Worm (Caenorhabditis elegans) whole organism, L4 larva: ENCODE data around the gene msp-50.

ENCODE experiments used
- F49E8.2 ChIP-seq: sonication (generic microtip); optimal IDR thresholded peaks from 2 replicates; lab custom pipeline; 2016; ENCODE audit warnings: missing compliant biosample characterization, mild to moderate bottlenecking, missing genetic modification characterization, borderline replicate concordance
- Y105C5A.15 ChIP-seq: fragments of 200-800 bp; sonication (Bioruptor generic); IDR thresholded peaks from 2 replicates; pipeline ENCODE4 v1.3.6; 2022; ENCODE audit warnings: missing genetic modification characterization, missing compliant biosample characterization
- ZK546.5 ChIP-seq, 2 experiments: sonication (generic microtip); optimal IDR thresholded peaks; 2 replicates each; lab custom pipeline; 2017; ENCODE audit warnings: missing biosample characterization in 2 of 2, missing genetic modification characterization in 2 of 2
- aha-1 ChIP-seq: fragments of 150-350 bp; peaks from one replicate; lab custom pipeline; 2014; ENCODE audit warnings: missing biosample characterization, missing genetic modification characterization
- ama-1 ChIP-seq: fragments of 150-350 bp; optimal IDR thresholded peaks from 2 replicates; lab custom pipeline; 2014; ENCODE audit warnings: inconsistent platforms, mixed read lengths
- ces-1 ChIP-seq: fragments of 150-350 bp; sonication (generic microtip); optimal IDR thresholded peaks from 4 replicates; lab custom pipeline; 2014; ENCODE audit warnings: missing biosample characterization, missing genetic modification reagents, missing genetic modification characterization
- daf-16 ChIP-seq, 3 experiments: sonication (generic microtip); optimal IDR thresholded peaks; 2 replicates each; lab custom pipeline; 2016 to 2017; ENCODE audit warnings: missing genetic modification characterization in 3 of 3, missing genetic modification reagents in 3 of 3, mild to moderate bottlenecking in 2 of 3, missing compliant biosample characterization in 2 of 3, missing biosample characterization in 1 of 3, moderate library complexity in 1 of 3
- daf-19 ChIP-seq: fragments of 200-800 bp; sonication (Bioruptor generic); conservative IDR thresholded peaks from 2 replicates; pipeline ENCODE4 v1.3.6; 2022; ENCODE audit warnings: missing genetic modification characterization, missing compliant biosample characterization
- daf-8 ChIP-seq: fragments of 200-800 bp; sonication (Bioruptor generic); IDR thresholded peaks from 2 replicates; pipeline ENCODE4 v1.3.6; 2022; ENCODE audit warnings: missing genetic modification characterization, missing compliant biosample characterization
- dmd-6 ChIP-seq: fragments of 200-800 bp; sonication (Bioruptor generic); IDR thresholded peaks from 2 replicates; pipeline ENCODE4 v1.3.6; 2022; ENCODE audit warnings: missing genetic modification reagents, missing genetic modification characterization, missing compliant biosample characterization
- dmd-8 ChIP-seq: fragments of 200-800 bp; sonication (Bioruptor generic); IDR thresholded peaks from 2 replicates; pipeline ENCODE4 v1.3.6; 2022; ENCODE audit warnings: missing genetic modification characterization, missing compliant biosample characterization
- dve-1 ChIP-seq: sonication (generic microtip); optimal IDR thresholded peaks from 2 replicates; lab custom pipeline; 2017; ENCODE audit warnings: antibody characterized with exemption, mild to moderate bottlenecking, missing genetic modification characterization, missing compliant biosample characterization; ENCODE audit not compliant: insufficient read depth
- egl-43 ChIP-seq: fragments of 200-800 bp; sonication (Bioruptor generic); IDR thresholded peaks from 2 replicates; pipeline ENCODE4 v1.3.6; 2022; ENCODE audit warnings: missing genetic modification reagents, missing genetic modification characterization, missing compliant biosample characterization
- hlh-11 ChIP-seq: fragments of 200-800 bp; sonication (Bioruptor generic); optimal IDR thresholded peaks from 2 replicates; lab custom pipeline; 2018; ENCODE audit warnings: mild to moderate bottlenecking, missing genetic modification characterization, missing compliant biosample characterization
- hlh-30 ChIP-seq: sonication (generic microtip); optimal IDR thresholded peaks from 2 replicates; lab custom pipeline; 2017; ENCODE audit warnings: antibody characterized with exemption, mild to moderate bottlenecking, missing genetic modification characterization, missing compliant biosample characterization; ENCODE audit not compliant: insufficient read depth
- lim-7 ChIP-seq: fragments of 200-800 bp; sonication (Bioruptor generic); IDR thresholded peaks from 2 replicates; pipeline ENCODE4 v1.3.6; 2022; ENCODE audit warnings: missing genetic modification characterization, missing compliant biosample characterization
- mdl-1 ChIP-seq, 2 experiments: fragments of 150-350 bp in 1 of 2; sonication (generic microtip) in 1 of 2; optimal IDR thresholded peaks; 2 replicates each; lab custom pipeline; 2014 to 2017; ENCODE audit warnings: missing biosample characterization in 2 of 2, missing genetic modification characterization in 2 of 2
- mes-2 ChIP-seq: sonication (generic microtip); optimal IDR thresholded peaks from 2 replicates; lab custom pipeline; 2016; ENCODE audit warnings: missing genotype, mild to moderate bottlenecking, missing genetic modification characterization, missing compliant biosample characterization; ENCODE audit not compliant: poor library complexity, severe bottlenecking
- mxl-3 ChIP-seq: fragments of 200-800 bp; sonication (Bioruptor generic); optimal IDR thresholded peaks from 2 replicates; lab custom pipeline; 2018; ENCODE audit warnings: mild to moderate bottlenecking, missing genetic modification characterization, missing compliant biosample characterization
- nhr-10 ChIP-seq: fragments of 150-350 bp; optimal IDR thresholded peaks from 2 replicates; lab custom pipeline; 2014; ENCODE audit warnings: missing biosample characterization, missing genetic modification characterization
- nhr-102 ChIP-seq: sonication (generic microtip); optimal IDR thresholded peaks from 2 replicates; lab custom pipeline; 2016; ENCODE audit warnings: mild to moderate bottlenecking, missing genetic modification characterization, moderate library complexity, missing compliant biosample characterization
- nhr-28 ChIP-seq: fragments of 150-350 bp; optimal IDR thresholded peaks from 2 replicates; lab custom pipeline; 2014; ENCODE audit warnings: missing biosample characterization, missing genetic modification characterization
- nhr-48 ChIP-seq: sonication (generic microtip); optimal IDR thresholded peaks from 2 replicates; lab custom pipeline; 2016; ENCODE audit warnings: mild to moderate bottlenecking, missing genetic modification characterization, missing compliant biosample characterization
- nhr-77 ChIP-seq: fragments of 150-350 bp; optimal IDR thresholded peaks from 2 replicates; lab custom pipeline; 2014; ENCODE audit warnings: missing biosample characterization, missing genetic modification characterization
- pha-4 ChIP-seq, 2 experiments: fragments of 150-350 bp in 1 of 2; fragments of 200-800 bp in 1 of 2; sonication (Bioruptor generic) in 1 of 2; IDR thresholded peaks in 1 of 2; optimal IDR thresholded peaks in 1 of 2; 2 replicates each; pipeline versions ENCODE4 v1.3.6 to Lab custom; 2014 to 2022; ENCODE audit warnings: missing genetic modification characterization in 2 of 2, missing genetic modification reagents in 2 of 2, missing biosample characterization in 1 of 2, missing compliant biosample characterization in 1 of 2
- php-3 ChIP-seq: fragments of 200-800 bp; sonication (Bioruptor generic); IDR thresholded peaks from 2 replicates; pipeline ENCODE4 v1.3.6; 2022; ENCODE audit warnings: missing genetic modification reagents, missing genetic modification characterization, missing compliant biosample characterization
- pqm-1 ChIP-seq: sonication (generic microtip); optimal IDR thresholded peaks from 2 replicates; lab custom pipeline; 2017; ENCODE audit warnings: missing biosample characterization, missing genetic modification characterization
- sdz-12 ChIP-seq: fragments of 200-800 bp; sonication (Bioruptor generic); optimal IDR thresholded peaks from 2 replicates; lab custom pipeline; 2018; ENCODE audit warnings: mild to moderate bottlenecking, missing genetic modification characterization, missing compliant biosample characterization
- set-16 ChIP-seq: fragments of 200-800 bp; sonication (Bioruptor generic); IDR thresholded peaks from 2 replicates; pipeline ENCODE4 v1.3.6; 2022; ENCODE audit warnings: missing genetic modification reagents, missing genetic modification characterization, missing compliant biosample characterization
- snpc-4 ChIP-seq: fragments of 150-350 bp; optimal IDR thresholded peaks from 2 replicates; lab custom pipeline; 2014; ENCODE audit warnings: missing biosample characterization, missing genetic modification characterization
- tra-1 ChIP-seq: fragments of 200-800 bp; sonication (Bioruptor generic); IDR thresholded peaks from 2 replicates; pipeline ENCODE4 v1.3.6; 2022; ENCODE audit warnings: missing genetic modification reagents, missing genetic modification characterization, missing compliant biosample characterization
- unc-39 ChIP-seq: sonication (generic microtip); optimal IDR thresholded peaks from 2 replicates; lab custom pipeline; 2017; ENCODE audit warnings: missing biosample characterization, missing genetic modification characterization
- unc-62 ChIP-seq, 3 experiments: fragments of 150-350 bp in 1 of 3; sonication (generic microtip); optimal IDR thresholded peaks in 2 of 3; peaks in 1 of 3; 1 replicate in 1 of 3; 2 replicates in 2 of 3; lab custom pipeline; 2014 to 2017; ENCODE audit warnings: missing biosample characterization in 3 of 3, missing genetic modification characterization in 3 of 3, missing genetic modification reagents in 3 of 3, missing genotype in 1 of 3
- zip-11 ChIP-seq: fragments of 200-800 bp; sonication (Bioruptor generic); IDR thresholded peaks from 2 replicates; pipeline ENCODE4 v1.3.6; 2022; ENCODE audit warnings: missing genetic modification characterization, missing compliant biosample characterization
- zip-2 ChIP-seq: fragments of 150-350 bp; optimal IDR thresholded peaks from 2 replicates; lab custom pipeline; 2014; ENCODE audit warnings: missing biosample characterization, missing genetic modification characterization

The msp-50 gene

DNA sequence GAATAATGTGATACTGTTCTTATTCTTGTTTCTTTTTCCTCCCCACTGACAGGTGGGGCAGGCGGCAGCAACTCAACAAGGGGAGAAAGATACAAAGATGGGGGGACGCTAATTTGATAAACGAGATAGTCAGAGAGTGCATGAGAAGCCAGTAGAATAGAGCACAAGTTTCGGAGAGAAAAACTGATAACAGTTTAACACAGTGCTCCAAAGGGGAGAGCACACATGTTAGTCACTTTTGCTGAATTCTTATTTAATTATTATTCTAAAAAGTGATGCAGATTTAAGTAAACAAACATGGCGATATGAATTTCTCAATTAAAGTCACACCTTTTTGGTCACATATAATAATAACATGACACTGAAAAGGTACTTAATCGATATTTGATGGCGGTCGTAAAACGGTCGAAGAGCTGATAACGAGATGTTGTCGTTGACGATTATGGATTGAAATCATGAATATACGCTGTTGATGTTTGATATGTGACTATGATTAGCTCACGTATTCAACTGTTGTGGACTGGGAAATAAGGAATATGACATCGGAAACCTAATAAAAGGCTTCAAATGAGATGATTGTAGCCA lies 13.6 kb upstream of the msp-50 start:
- peak in 1 of 2 experiments; percentile 62 for TF ChIP-seq daf-16 (GFP tag; optimal IDR thresholded peaks at IDR 0.05; lab: Kevin White, UChicago)
- TF ChIP-seq daf-16 (tag; optimal IDR thresholded peaks at IDR 0.05; lab: Kevin White, UChicago), result peak; percentile 94
- peak; percentile 78 for TF ChIP-seq hlh-11
- peak; percentile 39 for TF ChIP-seq nhr-10
- TF ChIP-seq hlh-30, result peak; percentile 35
- TF ChIP-seq F49E8.2, result no peak
- TF ChIP-seq nhr-77 (tag; lab: Kevin White, UChicago), result peak; percentile 57
- peak; percentile 35; the same call in 1 of the 2 replicates for TF ChIP-seq tra-1 (GFP tag; lab: Robert Waterston, UW)
- peak; percentile 43 for TF ChIP-seq nhr-48 (tag; lab: Kevin White, UChicago)
- peak; percentile 100 for TF ChIP-seq php-3 (GFP tag; lab: Robert Waterston, UW)
- TF ChIP-seq ZK546.5 (tag; optimal IDR thresholded peaks at IDR 0.05; lab: Kevin White, UChicago), result no peak
- no peak for TF ChIP-seq ama-1 (lab: Kevin White, UChicago)
- peak in 1 of 2 experiments; percentile 1 for TF ChIP-seq unc-62 (GFP tag; optimal IDR thresholded peaks at IDR 0.05 in 1 of 2; lab: Kevin White, UChicago)
- TF ChIP-seq unc-62 (tag; optimal IDR thresholded peaks at IDR 0.05; lab: Kevin White, UChicago), result no peak
- TF ChIP-seq pha-4 (GFP tag; IDR thresholded peaks at IDR 0.05; lab: Robert Waterston, UW), result peak; percentile 43; the same call in 1 of the 2 replicates
- no peak for TF ChIP-seq pha-4 (tag; optimal IDR thresholded peaks at IDR 0.05; lab: Kevin White, UChicago)
- TF ChIP-seq mes-2 (tag; lab: Kevin White, UChicago), result peak; percentile 14
- peak; percentile 49 for TF ChIP-seq nhr-102 (tag; lab: Kevin White, UChicago)
- TF ChIP-seq mdl-1 (tag; optimal IDR thresholded peaks at IDR 0.05; lab: Kevin White, UChicago), result peak in 1 of 2 experiments; percentile 39
- peak; percentile 89 for TF ChIP-seq pqm-1 (tag; lab: Kevin White, UChicago)
- TF ChIP-seq set-16 (GFP tag; lab: Robert Waterston, UW), result no peak
- peak; percentile 76 for TF ChIP-seq dve-1 (tag; lab: Kevin White, UChicago)
- TF ChIP-seq daf-8 (GFP tag; lab: Robert Waterston, UW), result no peak
- TF ChIP-seq snpc-4 (tag; lab: Kevin White, UChicago), result no peak
- TF ChIP-seq dmd-6 (GFP tag; lab: Robert Waterston, UW), result peak; percentile 68
- peak; percentile 79 for TF ChIP-seq nhr-28 (tag; lab: Kevin White, UChicago)
- TF ChIP-seq daf-19 (GFP tag; lab: Robert Waterston, UW), result no peak
- TF ChIP-seq, all 104 proteins: peak for 17

DNA sequence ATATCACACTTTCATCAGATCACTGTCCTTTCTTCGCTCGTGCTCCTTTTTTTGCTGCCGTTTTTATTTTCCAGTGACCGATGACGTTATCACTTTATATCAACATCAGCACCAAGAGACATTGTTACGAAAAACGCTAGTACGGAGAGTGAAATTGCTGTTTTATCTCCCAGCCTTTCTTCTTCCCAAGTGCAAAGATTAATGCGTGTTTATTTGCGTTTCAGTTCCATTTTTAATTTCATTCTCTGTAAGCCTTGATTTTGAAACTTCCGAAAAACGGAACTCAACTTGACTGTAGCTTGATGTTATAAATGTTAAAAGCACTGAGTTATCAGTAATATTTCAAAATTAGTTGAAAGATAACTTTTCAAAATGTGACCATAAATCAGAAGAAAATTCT lies 12.7 kb upstream of the msp-50 start:
- TF ChIP-seq aha-1 (tag; lab: Kevin White, UChicago) (peak; percentile 70), hlh-11 (peak; percentile 62), egl-43 (GFP tag; lab: Robert Waterston, UW) (no peak), pqm-1 (tag; lab: Kevin White, UChicago) (peak; percentile 51), Y105C5A.15 (GFP tag; lab: Robert Waterston, UW) (no peak), php-3 (GFP tag; lab: Robert Waterston, UW) (peak; percentile 73), dve-1 (tag; lab: Kevin White, UChicago) (peak; percentile 42), dmd-8 (GFP tag; lab: Robert Waterston, UW) (no peak), ces-1 (GFP tag; lab: Kevin White, UChicago) (no peak), lim-7 (no peak), nhr-48 (tag; lab: Kevin White, UChicago) (peak; percentile 2), zip-2 (tag; lab: Kevin White, UChicago) (no peak), daf-16 (GFP tag; optimal IDR thresholded peaks at IDR 0.05; lab: Kevin White, UChicago) (no peak), daf-16 (tag; optimal IDR thresholded peaks at IDR 0.05; lab: Kevin White, UChicago) (peak; percentile 69), mxl-3 (GFP tag; lab: Kevin White, UChicago) (no peak), zip-11 (GFP tag; lab: Robert Waterston, UW) (no peak), unc-39 (tag; lab: Kevin White, UChicago) (no peak), sdz-12 (GFP tag; lab: Kevin White, UChicago) (no peak)
